Fruit fly (Drosophila melanogaster) whole organism, embryonic: ENCODE measurements around the gene Dhps.

Source experiments
- Adf1 ChIP-seq: fragments of 200-800 bp; sonication (Bioruptor generic); IDR thresholded peaks from 2 replicates; pipeline ENCODE4 v1.3.6; 2022; ENCODE audit warnings: missing biosample characterization, missing genetic modification characterization
- Antp ChIP-seq: fragments of 200-800 bp; sonication (Bioruptor generic); optimal IDR thresholded peaks from 3 replicates; lab custom pipeline; 2016; ENCODE audit warnings: missing biosample characterization, missing genetic modification characterization
- Atf-2 ChIP-seq: fragments of 200-800 bp; sonication (Bioruptor generic); optimal IDR thresholded peaks from 2 replicates; lab custom pipeline; 2016; ENCODE audit warnings: missing biosample characterization, missing genetic modification characterization
- CG10267 ChIP-seq: fragments of 200-800 bp; sonication (Bioruptor generic); optimal IDR thresholded peaks from 2 replicates; lab custom pipeline; 2018; ENCODE audit warnings: missing biosample characterization, mild to moderate bottlenecking, missing genetic modification characterization, moderate library complexity
- CG10959 ChIP-seq: fragments of 200-800 bp; sonication (Bioruptor generic); IDR thresholded peaks from 2 replicates; pipeline ENCODE4 v1.3.6; 2022; ENCODE audit warnings: missing biosample characterization, missing genetic modification characterization
- CG11695 ChIP-seq: fragments of 200-800 bp; sonication (Bioruptor generic); IDR thresholded peaks from 3 replicates; pipeline ENCODE4 v1.3.6; 2022; ENCODE audit warnings: missing biosample characterization, missing genetic modification characterization
- CG12104 ChIP-seq: fragments of 200-800 bp; sonication (Bioruptor generic); optimal IDR thresholded peaks from 3 replicates; lab custom pipeline; 2016; ENCODE audit warnings: missing biosample characterization, missing genetic modification characterization
- CG16813 ChIP-seq: fragments of 200-800 bp; sonication (Bioruptor generic); IDR thresholded peaks from 3 replicates; pipeline ENCODE4 v1.3.6; 2022; ENCODE audit warnings: missing biosample characterization, missing genetic modification characterization; ENCODE audit not compliant: partially characterized antibody
- CG17186 ChIP-seq: fragments of 200-800 bp; sonication (Bioruptor generic); optimal IDR thresholded peaks from 3 replicates; lab custom pipeline; 2017; ENCODE audit warnings: missing biosample characterization, missing genetic modification reagents, missing genetic modification characterization
- CG18599 ChIP-seq: fragments of 200-800 bp; sonication (Bioruptor generic); optimal IDR thresholded peaks from 3 replicates; lab custom pipeline; 2017; ENCODE audit warnings: missing biosample characterization, missing genetic modification characterization, mild to moderate bottlenecking, moderate library complexity, missing genetic modification reagents
- CG18764 ChIP-seq: fragments of 200-800 bp; sonication (Bioruptor generic); optimal IDR thresholded peaks from 3 replicates; lab custom pipeline; 2016; ENCODE audit warnings: missing biosample characterization, missing genetic modification characterization
- CG2129 ChIP-seq: fragments of 200-800 bp; sonication (Bioruptor generic); IDR thresholded peaks from 2 replicates; pipeline ENCODE4 v1.3.6; 2022; ENCODE audit warnings: missing biosample characterization, missing genetic modification characterization; ENCODE audit not compliant: partially characterized antibody
- CG30431 ChIP-seq: fragments of 200-800 bp; sonication (Bioruptor generic); optimal IDR thresholded peaks from 2 replicates; lab custom pipeline; 2017; ENCODE audit warnings: missing biosample characterization, missing genetic modification characterization
- CG43689 ChIP-seq: fragments of 200-800 bp; sonication (Bioruptor generic); IDR thresholded peaks from 2 replicates; pipeline ENCODE4 v1.3.6; 2022; ENCODE audit warnings: missing biosample characterization, missing genetic modification characterization
- CG4854 ChIP-seq: fragments of 200-800 bp; sonication (Bioruptor generic); optimal IDR thresholded peaks from 2 replicates; lab custom pipeline; 2016; ENCODE audit warnings: missing biosample characterization, missing genetic modification characterization, inconsistent platforms
- CG7357 ChIP-seq: fragments of 200-800 bp; sonication (Bioruptor generic); IDR thresholded peaks from 3 replicates; pipeline ENCODE4 v1.3.6; 2022; ENCODE audit warnings: missing biosample characterization, missing genetic modification characterization
- CG7987 ChIP-seq: fragments of 200-800 bp; sonication (Bioruptor generic); optimal IDR thresholded peaks from 2 replicates; lab custom pipeline; 2018; ENCODE audit warnings: missing biosample characterization, mild to moderate bottlenecking, missing genetic modification characterization, moderate library complexity
- Dad ChIP-seq: fragments of 200-800 bp; sonication (Bioruptor generic); optimal IDR thresholded peaks from 3 replicates; lab custom pipeline; 2016; ENCODE audit warnings: missing biosample characterization, missing genetic modification characterization
- Dbx ChIP-seq: fragments of 200-800 bp; sonication (Bioruptor generic); IDR thresholded peaks from 3 replicates; pipeline ENCODE4 v1.3.6; 2022; ENCODE audit warnings: missing biosample characterization, missing genetic modification characterization
- Eip74EF ChIP-seq, 2 experiments: fragments of 200-800 bp in 1 of 2; fragments of >200 bp in 1 of 2; sonication (Bioruptor generic) in 1 of 2; optimal IDR thresholded peaks; 2 replicates each; lab custom pipeline; 2017 to 2019; ENCODE audit warnings: missing biosample characterization in 2 of 2, missing genetic modification characterization in 2 of 2, mild to moderate bottlenecking in 1 of 2, moderate library complexity in 1 of 2
- H15 ChIP-seq: fragments of 200-800 bp; sonication (Bioruptor generic); IDR thresholded peaks from 3 replicates; pipeline ENCODE4 v1.3.6; 2022; ENCODE audit warnings: missing biosample characterization, missing genetic modification characterization
- Hmx ChIP-seq: fragments of 200-800 bp; sonication (Bioruptor generic); optimal IDR thresholded peaks from 2 replicates; lab custom pipeline; 2016; ENCODE audit warnings: missing biosample characterization, missing genetic modification characterization
- Hr51 ChIP-seq, 2 experiments: fragments of 200-800 bp; sonication (Bioruptor generic); optimal IDR thresholded peaks; 2 replicates in 1 of 2; 3 replicates in 1 of 2; lab custom pipeline; 2016 to 2018; ENCODE audit warnings: missing biosample characterization in 2 of 2, missing genetic modification characterization in 2 of 2, mild to moderate bottlenecking in 1 of 2, moderate library complexity in 1 of 2
- Lhr ChIP-seq: fragments of 200-800 bp; sonication (Bioruptor generic); optimal IDR thresholded peaks from 3 replicates; lab custom pipeline; 2017; ENCODE audit warnings: mild to moderate bottlenecking, missing biosample characterization, missing genetic modification reagents, missing genetic modification characterization
- Lpt ChIP-seq: fragments of >200 bp; optimal IDR thresholded peaks from 2 replicates; lab custom pipeline; 2018; ENCODE audit warnings: missing biosample characterization, missing genetic modification characterization
- MTF-1 ChIP-seq: fragments of 200-800 bp; sonication (Bioruptor generic); optimal IDR thresholded peaks from 2 replicates; lab custom pipeline; 2018; ENCODE audit warnings: missing biosample characterization, mild to moderate bottlenecking, missing genetic modification characterization, borderline replicate concordance
- NC2β ChIP-seq: fragments of 200-800 bp; sonication (Bioruptor generic); optimal IDR thresholded peaks from 2 replicates; lab custom pipeline; 2016; ENCODE audit warnings: missing biosample characterization, missing genetic modification characterization
- Oaz ChIP-seq: fragments of 200-800 bp; sonication (Bioruptor generic); IDR thresholded peaks from 2 replicates; pipeline ENCODE4 v1.3.6; 2022; ENCODE audit warnings: missing biosample characterization, missing genetic modification characterization
- Taf1 ChIP-seq: fragments of 200-800 bp; sonication (Bioruptor generic); IDR thresholded peaks from 2 replicates; pipeline ENCODE4 v1.3.6; 2022; ENCODE audit warnings: missing biosample characterization, missing genetic modification characterization
- aop ChIP-seq: fragments of 200-800 bp; sonication (Bioruptor generic); IDR thresholded peaks from 2 replicates; pipeline ENCODE4 v1.3.6; 2022; ENCODE audit warnings: missing biosample characterization, missing genetic modification characterization
- chinmo ChIP-seq: fragments of 200-800 bp; sonication (Bioruptor generic); IDR thresholded peaks from 4 replicates; pipeline ENCODE4 v1.3.6; 2022; ENCODE audit warnings: missing biosample characterization, missing genetic modification characterization; ENCODE audit not compliant: partially characterized antibody
- crc ChIP-seq: fragments of 200-800 bp; sonication (Bioruptor generic); optimal IDR thresholded peaks from 2 replicates; lab custom pipeline; 2016; ENCODE audit warnings: missing biosample characterization, missing genetic modification characterization
- da ChIP-seq: fragments of 200-800 bp; sonication (Bioruptor generic); optimal IDR thresholded peaks from 2 replicates; lab custom pipeline; 2016; ENCODE audit warnings: missing biosample characterization, missing genetic modification characterization
- dan ChIP-seq: fragments of 200-800 bp; sonication (Bioruptor generic); IDR thresholded peaks from 2 replicates; pipeline ENCODE4 v1.3.6; 2022; ENCODE audit warnings: missing biosample characterization, missing genetic modification characterization
- danr ChIP-seq: fragments of 200-800 bp; sonication (Bioruptor generic); IDR thresholded peaks from 2 replicates; pipeline ENCODE4 v1.3.6; 2022; ENCODE audit warnings: missing biosample characterization, missing genetic modification characterization
- dimm ChIP-seq: fragments of 200-800 bp; sonication (Bioruptor generic); IDR thresholded peaks from 2 replicates; pipeline ENCODE4 v1.3.6; 2022; ENCODE audit warnings: missing biosample characterization, missing genetic modification characterization
- fd3F ChIP-seq: fragments of 200-800 bp; sonication (Bioruptor generic); optimal IDR thresholded peaks from 2 replicates; lab custom pipeline; 2018; ENCODE audit warnings: missing biosample characterization, mild to moderate bottlenecking, missing genetic modification characterization, moderate library complexity
- fu2 ChIP-seq: fragments of 200-800 bp; sonication (Bioruptor generic); optimal IDR thresholded peaks from 2 replicates; lab custom pipeline; 2016; ENCODE audit warnings: missing biosample characterization, missing genetic modification characterization
- grau ChIP-seq: fragments of 200-800 bp; optimal IDR thresholded peaks from 3 replicates; lab custom pipeline; 2019; ENCODE audit warnings: missing biosample characterization, mild to moderate bottlenecking, missing genetic modification characterization, moderate library complexity
- mam ChIP-seq: fragments of 200-800 bp; sonication (Bioruptor generic); optimal IDR thresholded peaks from 3 replicates; lab custom pipeline; 2016; ENCODE audit warnings: missing biosample characterization, missing genetic modification characterization
- mld ChIP-seq: fragments of 200-800 bp; sonication (Bioruptor generic); IDR thresholded peaks from 3 replicates; pipeline ENCODE4 v1.3.6; 2022; ENCODE audit warnings: missing biosample characterization, missing genetic modification characterization; ENCODE audit not compliant: partially characterized antibody
- nom ChIP-seq: fragments of 200-800 bp; sonication (Bioruptor generic); optimal IDR thresholded peaks from 2 replicates; lab custom pipeline; 2017; ENCODE audit warnings: missing biosample characterization, missing genetic modification characterization, mild to moderate bottlenecking, moderate library complexity, missing genetic modification reagents
- run ChIP-seq: fragments of 200-800 bp; sonication (Bioruptor generic); optimal IDR thresholded peaks from 3 replicates; lab custom pipeline; 2018; ENCODE audit warnings: missing biosample characterization, mild to moderate bottlenecking, missing genetic modification characterization
- sc ChIP-seq, 3 experiments: fragments of >200 bp in 2 of 3; fragments of 200-800 bp in 1 of 3; sonication (Bioruptor generic) in 1 of 3; optimal IDR thresholded peaks; 2 replicates in 2 of 3; 3 replicates in 1 of 3; lab custom pipeline; 2017; ENCODE audit warnings: mild to moderate bottlenecking in 1 of 3, missing biosample characterization in 1 of 3, missing genetic modification characterization in 1 of 3, missing genetic modification reagents in 1 of 3
- slp2 ChIP-seq: fragments of 200-800 bp; sonication (Bioruptor generic); optimal IDR thresholded peaks from 2 replicates; lab custom pipeline; 2016; ENCODE audit warnings: missing biosample characterization, missing genetic modification characterization
- unpg ChIP-seq: fragments of 200-800 bp; sonication (Bioruptor generic); optimal IDR thresholded peaks from 3 replicates; lab custom pipeline; 2018; ENCODE audit warnings: missing biosample characterization, mild to moderate bottlenecking, missing genetic modification characterization, moderate library complexity
- usp ChIP-seq: fragments of >200 bp; optimal IDR thresholded peaks from 2 replicates; lab custom pipeline; 2017; ENCODE audit warnings: missing biosample characterization, missing genetic modification characterization
- zfh2 ChIP-seq: fragments of 200-800 bp; sonication (Bioruptor generic); optimal IDR thresholded peaks from 2 replicates; lab custom pipeline; 2016; ENCODE audit warnings: missing biosample characterization, missing genetic modification characterization

Gene Dhps

DNA sequence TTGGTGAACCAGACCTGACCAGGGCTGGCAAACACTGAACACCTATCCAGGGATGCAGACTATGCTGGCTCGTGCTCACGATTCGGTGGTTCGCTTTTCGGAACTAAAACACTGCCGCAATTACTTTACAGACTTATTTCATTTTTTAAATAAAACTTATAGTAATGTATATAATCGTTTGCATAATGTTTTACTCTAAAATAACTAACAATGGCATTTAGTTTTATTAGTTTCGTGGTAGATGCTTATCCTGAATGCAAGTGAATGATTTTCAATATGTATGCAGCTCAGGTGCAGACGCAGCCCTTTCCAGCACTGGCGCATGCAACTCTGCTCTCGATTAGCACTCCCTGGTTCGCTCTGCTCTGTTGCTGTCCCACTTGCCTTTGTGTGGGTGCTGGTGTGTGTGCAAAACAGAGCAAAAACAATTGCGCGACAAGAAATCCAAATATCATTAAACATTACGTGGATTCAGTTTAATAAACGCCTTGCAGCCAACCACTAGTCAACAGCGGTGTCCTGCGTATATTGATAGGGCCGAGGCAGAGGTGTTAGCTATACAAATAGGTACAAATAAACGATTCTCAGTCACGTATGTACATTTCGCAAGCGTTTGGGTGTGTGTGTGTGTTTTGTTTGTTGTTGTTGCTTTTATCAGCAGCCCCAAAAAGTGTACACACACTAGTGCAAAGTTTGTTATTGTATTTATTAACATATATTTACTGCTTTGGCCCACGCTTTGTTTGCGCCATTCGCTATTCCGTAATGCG is 11.2 kb upstream of the Dhps start, which contains the start of the genes ERR and Atg18a (continued):
- TF ChIP-seq CG12104 (GFP tag; lab: Kevin White, UChicago) (peak; percentile 58), dan (peak; percentile 78), slp2 (peak; percentile 76), H15 (GFP tag; lab: Robert Waterston, UW) (peak; percentile 88), zfh2 (GFP tag; lab: Kevin White, UChicago) (peak; percentile 93), CG16813 (GFP tag; lab: Robert Waterston, UW) (peak; percentile 71), CG18764 (GFP tag; lab: Kevin White, UChicago) (peak; percentile 64), Eip74EF (GFP tag; optimal IDR thresholded peaks at IDR 0.05; lab: Kevin White, UChicago) (no peak), mam (GFP tag; lab: Kevin White, UChicago) (peak; percentile 94), CG10267 (tag; lab: Kevin White, UChicago) (peak; percentile 98), CG2129 (0 out of 2 replicates have a peak, but pooled peaks have one; percentile 13), CG10959 (peak; percentile 41; the same call in 1 of the 2 replicates), nom (GFP tag; lab: Kevin White, UChicago) (no peak), CG30431 (peak; percentile 74), CG4854 (peak; percentile 61), CG7357 (GFP tag; lab: Robert Waterston, UW) (peak; percentile 74), Taf1 (GFP tag; lab: Robert Waterston, UW) (peak; percentile 78), Antp (peak; percentile 85), aop (GFP tag; lab: Robert Waterston, UW) (no peak), sc (optimal IDR thresholded peaks at IDR 0.05; lab: Kevin White, UChicago) (no peak), sc (GFP tag; optimal IDR thresholded peaks at IDR 0.05; lab: Kevin White, UChicago) (peak; percentile 56), fd3F (GFP tag; lab: Kevin White, UChicago) (peak; percentile 82), Dbx (GFP tag; lab: Robert Waterston, UW) (peak; percentile 86), CG17186 (GFP tag; lab: Kevin White, UChicago) (peak; percentile 85), dimm (GFP tag; lab: Robert Waterston, UW) (peak; percentile 54; the same call in 1 of the 2 replicates), NC2β (GFP tag; lab: Kevin White, UChicago) (peak; percentile 39), mld (GFP tag; lab: Robert Waterston, UW) (no peak), Adf1 (GFP tag; lab: Robert Waterston, UW) (peak; percentile 76), Atf-2 (GFP tag; lab: Kevin White, UChicago) (peak; percentile 45), MTF-1 (no peak), run (tag; lab: Kevin White, UChicago) (no peak), Oaz (peak; percentile 80), Lpt (GFP tag; lab: Kevin White, UChicago) (no peak), Dad (peak; percentile 82), CG18599 (GFP tag; lab: Kevin White, UChicago) (peak; percentile 79), Lhr (GFP tag; lab: Kevin White, UChicago) (peak; percentile 82), fu2 (GFP tag; lab: Kevin White, UChicago) (peak; percentile 84), Hr51 (GFP tag; optimal IDR thresholded peaks at IDR 0.05; lab: Kevin White, UChicago) (peak; percentile 72 to 79), da (GFP tag; lab: Kevin White, UChicago) (peak; percentile 1), crc (peak; percentile 36), Hmx (GFP tag; lab: Kevin White, UChicago) (peak; percentile 17), CG7987 (no peak), CG43689 (GFP tag; lab: Robert Waterston, UW) (peak; percentile 58), usp (GFP tag; lab: Kevin White, UChicago) (no peak), danr (GFP tag; lab: Robert Waterston, UW) (peak; percentile 79; the same call in 1 of the 2 replicates), chinmo (GFP tag; lab: Robert Waterston, UW) (peak; percentile 47; the same call in 1 of the 4 replicates), grau (peak; percentile 85), CG11695 (GFP tag; lab: Robert Waterston, UW) (peak; percentile 70; the same call in 1 of the 3 replicates), unpg (GFP tag; lab: Kevin White, UChicago) (peak; percentile 71)
